Fruit fly (Drosophila melanogaster): Measurements from ENCODE around the gene Acp63F.

DNA sequence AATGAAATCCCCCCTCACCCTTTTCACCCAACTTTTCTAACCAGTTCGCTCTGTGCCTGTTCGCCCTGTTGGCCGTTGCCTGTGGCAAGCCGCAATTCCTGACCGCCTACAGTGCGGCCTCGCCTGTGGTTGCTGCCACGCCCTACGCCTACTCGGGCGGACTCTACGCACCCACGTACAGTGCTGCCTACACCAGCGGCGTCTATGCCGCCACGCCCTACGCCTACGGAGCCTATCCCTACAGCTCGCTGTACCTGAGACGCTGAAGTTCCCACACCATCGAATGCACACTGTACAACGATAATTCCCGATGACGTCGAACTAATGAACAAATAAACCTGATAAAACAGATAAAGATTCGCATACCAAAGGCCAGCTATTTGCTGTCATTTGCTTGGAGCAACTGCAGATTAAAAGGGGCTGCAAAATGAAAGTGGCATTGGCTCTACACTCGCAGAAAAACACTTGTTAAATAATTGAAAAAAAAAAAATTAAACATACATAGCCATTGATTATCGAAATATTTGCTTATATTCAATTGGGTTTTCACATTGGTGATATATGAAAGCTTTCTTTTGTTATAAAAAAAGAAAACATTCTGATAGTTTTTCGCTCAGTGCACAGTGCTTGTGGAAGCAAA, 25.0 kb downstream of the Acp63F start:
- TF ChIP-seq h (GFP tag; optimal IDR thresholded peaks at IDR 0.05) (no peak), Jra (GFP tag; optimal IDR thresholded peaks at IDR 0.05) (no peak), Dfd (GFP tag; optimal IDR thresholded peaks at IDR 0.05) (no peak), psq (GFP tag; optimal IDR thresholded peaks at IDR 0.05) (no peak), Abd-B (GFP tag; optimal IDR thresholded peaks at IDR 0.05) (no peak), sv (GFP tag; optimal IDR thresholded peaks at IDR 0.05) (no peak), foxo (GFP tag; optimal IDR thresholded peaks at IDR 0.05) (peak in 1 of 2 experiments; percentile 4), dl (GFP tag; optimal IDR thresholded peaks at IDR 0.05; ENCODE audit: insufficient read depth in 1 of 2, partially characterized antibody in 2 of 2) (no peak)
